Fruit fly (Drosophila melanogaster): ENCODE measurements around the gene CG7300.

Gene CG7300

DNA sequence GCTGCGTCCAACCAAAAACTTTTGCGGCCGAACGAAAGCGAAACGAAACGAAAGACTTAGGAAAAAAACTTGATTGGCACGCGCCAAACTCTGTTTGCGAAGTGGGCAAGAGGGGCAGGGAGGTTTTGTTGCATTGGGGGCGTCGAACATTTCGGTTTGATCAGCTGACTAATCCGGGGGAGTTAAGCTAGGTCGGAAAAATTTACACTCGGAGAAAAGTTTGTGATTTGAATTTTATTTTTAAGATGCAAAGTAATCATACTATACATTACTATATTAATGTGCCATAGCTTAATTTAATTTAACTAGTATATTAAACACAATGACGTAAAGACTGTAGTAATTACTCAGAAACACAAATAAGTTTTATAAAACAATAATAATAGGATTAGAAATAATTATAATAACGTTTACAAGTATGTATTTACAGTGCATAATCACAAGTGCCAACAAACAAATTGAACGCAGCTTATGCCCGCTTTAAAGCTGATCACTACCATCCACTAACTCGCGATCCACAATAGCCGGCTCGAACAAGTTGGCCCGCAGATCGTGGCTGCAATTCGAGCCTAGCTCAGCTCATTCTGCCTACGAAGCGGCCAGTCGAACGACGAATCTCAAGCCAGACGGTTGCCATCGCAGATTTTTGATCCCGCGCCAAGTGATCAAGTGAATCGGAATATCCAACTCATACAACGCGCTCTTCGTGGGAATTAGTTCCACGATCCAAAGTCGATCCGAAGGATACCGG lies 36.2 kb downstream of the CG7300 start, which contains the start of gene CG31871 (continued):
- no peak for TF ChIP-seq rib (GFP tag; IDR thresholded peaks at IDR 0.05)
- peak; percentile 9 for TF ChIP-seq kah (GFP tag; optimal IDR thresholded peaks at IDR 0.05)
- TF ChIP-seq Hr39 (optimal IDR thresholded peaks at IDR 0.05), result no peak
- no peak for TF ChIP-seq CG13287 (GFP tag; IDR thresholded peaks at IDR 0.05; ENCODE audit: partially characterized antibody)
- peak; percentile 36 for TF ChIP-seq CG31224 (GFP tag; IDR thresholded peaks at IDR 0.05)
- TF ChIP-seq vnd (GFP tag; IDR thresholded peaks at IDR 0.05; ENCODE audit: partially characterized antibody), result no peak
- TF ChIP-seq Asciz (GFP tag; optimal IDR thresholded peaks at IDR 0.05), result peak; percentile 77
- peak; percentile 61 for TF ChIP-seq sqz (GFP tag; optimal IDR thresholded peaks at IDR 0.05)
- peak; percentile 34 for TF ChIP-seq Usf (GFP tag; optimal IDR thresholded peaks at IDR 0.05)
- TF ChIP-seq CG30020 (tag; optimal IDR thresholded peaks at IDR 0.05), result no peak
- TF ChIP-seq CG3847 (GFP tag; IDR thresholded peaks at IDR 0.05), result peak; percentile 67
- peak; percentile 70 for TF ChIP-seq CG4730 (GFP tag; IDR thresholded peaks at IDR 0.05)
- TF ChIP-seq CG6254 (GFP tag; optimal IDR thresholded peaks at IDR 0.05), result peak; percentile 35
- TF ChIP-seq CTCF (GFP tag; optimal IDR thresholded peaks at IDR 0.05), result no peak
- peak; percentile 88 for TF ChIP-seq CG2678 (tag; optimal IDR thresholded peaks at IDR 0.05)
- peak; percentile 59 for TF ChIP-seq CG9817 (tag; optimal IDR thresholded peaks at IDR 0.05)
- TF ChIP-seq Taf1 (GFP tag; IDR thresholded peaks at IDR 0.05), result no peak
- no peak for TF ChIP-seq CG34376 (GFP tag; optimal IDR thresholded peaks at IDR 0.05)
- TF ChIP-seq pzg (GFP tag; optimal IDR thresholded peaks at IDR 0.05), result no peak
- peak; percentile 62 for TF ChIP-seq H2.0 (GFP tag; IDR thresholded peaks at IDR 0.05)
- TF ChIP-seq al (GFP tag; IDR thresholded peaks at IDR 0.05), result peak; percentile 66
- peak; percentile 39 for TF ChIP-seq tio (GFP tag; optimal IDR thresholded peaks at IDR 0.05)
- TF ChIP-seq slbo (GFP tag; IDR thresholded peaks at IDR 0.05), result peak; percentile 64
- no peak for TF ChIP-seq D19A (tag; optimal IDR thresholded peaks at IDR 0.05)
- no peak for TF ChIP-seq fd64A (GFP tag; optimal IDR thresholded peaks at IDR 0.05)
- TF ChIP-seq CG31365 (tag; optimal IDR thresholded peaks at IDR 0.05), result no peak
- no peak for TF ChIP-seq luna (GFP tag; optimal IDR thresholded peaks at IDR 0.05)
- no peak for TF ChIP-seq CG1832 (GFP tag; optimal IDR thresholded peaks at IDR 0.05)
- TF ChIP-seq CG17328 (GFP tag; IDR thresholded peaks at IDR 0.05), result peak; percentile 73
- no peak for TF ChIP-seq hbn (GFP tag; IDR thresholded peaks at IDR 0.05; ENCODE audit: partially characterized antibody)
- TF ChIP-seq CG17385 (GFP tag; optimal IDR thresholded peaks at IDR 0.05), result peak; percentile 73
- no peak for TF ChIP-seq nerfin-1 (tag; optimal IDR thresholded peaks at IDR 0.05)
- peak; percentile 83 for TF ChIP-seq grau (tag; optimal IDR thresholded peaks at IDR 0.05)
- peak; percentile 39; the same call in 1 of the 2 replicates for TF ChIP-seq E2f2 (GFP tag; IDR thresholded peaks at IDR 0.05)
- TF ChIP-seq Blimp-1 (GFP tag; optimal IDR thresholded peaks at IDR 0.05), result peak; percentile 89
- TF ChIP-seq Hey (tag; optimal IDR thresholded peaks at IDR 0.05), result no peak
- TF ChIP-seq Ptx1 (GFP tag; IDR thresholded peaks at IDR 0.05), result peak; percentile 75
- TF ChIP-seq Hr51 (GFP tag; optimal IDR thresholded peaks at IDR 0.05), result peak in 1 of 2 experiments; percentile 91
- TF ChIP-seq Hmr (GFP tag; optimal IDR thresholded peaks at IDR 0.05), result peak; percentile 58
- TF ChIP-seq nmo (GFP tag; optimal IDR thresholded peaks at IDR 0.05), result peak; percentile 88
- TF ChIP-seq Max (GFP tag; optimal IDR thresholded peaks at IDR 0.05), result peak; percentile 8
- no peak for TF ChIP-seq CG2202 (tag; optimal IDR thresholded peaks at IDR 0.05)
- no peak for TF ChIP-seq Poxn (GFP tag; IDR thresholded peaks at IDR 0.05)
- peak; percentile 91 for TF ChIP-seq sd (tag; optimal IDR thresholded peaks at IDR 0.05)
- no peak for TF ChIP-seq CG4282 (GFP tag; optimal IDR thresholded peaks at IDR 0.05)
- TF ChIP-seq Neu2 (GFP tag; optimal IDR thresholded peaks at IDR 0.05; ENCODE audit: borderline replicate concordance), result no peak
- TF ChIP-seq NFAT (GFP tag; IDR thresholded peaks at IDR 0.05), result no peak
- TF ChIP-seq CG12071 (GFP tag; optimal IDR thresholded peaks at IDR 0.05), result no peak
- peak; percentile 84 for TF ChIP-seq Sox100B (GFP tag; optimal IDR thresholded peaks at IDR 0.05)
- TF ChIP-seq amos (GFP tag; IDR thresholded peaks at IDR 0.05; ENCODE audit: partially characterized antibody), result no peak
